Worm (Caenorhabditis elegans) whole organism, L4 larva: ENCODE measurements around the gene srd-13.

Experiments
- T20F7.1 ChIP-seq: fragments of 200-800 bp; sonication (Bioruptor generic); optimal IDR thresholded peaks from 2 replicates; lab custom pipeline; 2018; ENCODE audit warnings: mild to moderate bottlenecking, missing genetic modification characterization, missing compliant biosample characterization
- T26A8.4 ChIP-seq: fragments of 200-800 bp; sonication (Bioruptor generic); IDR thresholded peaks from 2 replicates; pipeline ENCODE4 v1.3.6; 2022; ENCODE audit warnings: missing genetic modification characterization, missing compliant biosample characterization
- Y105C5A.15 ChIP-seq: fragments of 200-800 bp; sonication (Bioruptor generic); IDR thresholded peaks from 2 replicates; pipeline ENCODE4 v1.3.6; 2022; ENCODE audit warnings: missing genetic modification characterization, missing compliant biosample characterization
- Y75B8A.6 ChIP-seq: fragments of 200-800 bp; sonication (Bioruptor generic); IDR thresholded peaks from 2 replicates; pipeline ENCODE4 v1.3.6; 2022; ENCODE audit warnings: missing genetic modification reagents, missing genetic modification characterization, missing compliant biosample characterization
- ZK546.5 ChIP-seq, 2 experiments: sonication (generic microtip); optimal IDR thresholded peaks; 2 replicates each; lab custom pipeline; 2017; ENCODE audit warnings: missing biosample characterization in 2 of 2, missing genetic modification characterization in 2 of 2
- aha-1 ChIP-seq: fragments of 150-350 bp; peaks from one replicate; lab custom pipeline; 2014; ENCODE audit warnings: missing biosample characterization, missing genetic modification characterization
- aly-2 ChIP-seq: sonication (generic microtip); optimal IDR thresholded peaks from 2 replicates; lab custom pipeline; 2018; ENCODE audit warnings: missing biosample characterization, missing genetic modification characterization
- ama-1 ChIP-seq: fragments of 150-350 bp; optimal IDR thresholded peaks from 2 replicates; lab custom pipeline; 2014; ENCODE audit warnings: inconsistent platforms, mixed read lengths
- ceh-62 ChIP-seq: sonication (generic microtip); optimal IDR thresholded peaks from 2 replicates; lab custom pipeline; 2017; ENCODE audit warnings: missing biosample characterization, missing genetic modification characterization
- ceh-82 ChIP-seq: sonication (generic microtip); optimal IDR thresholded peaks from 2 replicates; lab custom pipeline; 2017; ENCODE audit warnings: missing biosample characterization, missing genetic modification characterization
- ces-1 ChIP-seq: fragments of 150-350 bp; sonication (generic microtip); optimal IDR thresholded peaks from 4 replicates; lab custom pipeline; 2014; ENCODE audit warnings: missing biosample characterization, missing genetic modification reagents, missing genetic modification characterization
- ctbp-1 ChIP-seq: fragments of 200-800 bp; sonication (Bioruptor generic); IDR thresholded peaks from 2 replicates; pipeline ENCODE4 v1.3.6; 2022; ENCODE audit warnings: missing genetic modification reagents, missing genetic modification characterization, missing compliant biosample characterization
- dmd-6 ChIP-seq: fragments of 200-800 bp; sonication (Bioruptor generic); IDR thresholded peaks from 2 replicates; pipeline ENCODE4 v1.3.6; 2022; ENCODE audit warnings: missing genetic modification reagents, missing genetic modification characterization, missing compliant biosample characterization
- dpl-1 ChIP-seq: fragments of 150-350 bp; optimal IDR thresholded peaks from 2 replicates; lab custom pipeline; 2014; ENCODE audit warnings: missing biosample characterization, missing genetic modification reagents, missing genetic modification characterization
- duxl-1 ChIP-seq: sonication (generic microtip); optimal IDR thresholded peaks from 2 replicates; lab custom pipeline; 2016; ENCODE audit warnings: mild to moderate bottlenecking, missing genetic modification characterization, moderate library complexity, missing compliant biosample characterization; ENCODE audit not compliant: poor library complexity
- dve-1 ChIP-seq: sonication (generic microtip); optimal IDR thresholded peaks from 2 replicates; lab custom pipeline; 2017; ENCODE audit warnings: antibody characterized with exemption, mild to moderate bottlenecking, missing genetic modification characterization, missing compliant biosample characterization; ENCODE audit not compliant: insufficient read depth
- egl-27 ChIP-seq: sonication (generic microtip); optimal IDR thresholded peaks from 3 replicates; lab custom pipeline; 2017; ENCODE audit warnings: missing biosample characterization, missing genetic modification reagents, missing genetic modification characterization
- fos-1 ChIP-seq: fragments of 150-350 bp; optimal IDR thresholded peaks from 2 replicates; lab custom pipeline; 2014; ENCODE audit warnings: missing biosample characterization, missing genetic modification characterization
- hlh-11 ChIP-seq: fragments of 200-800 bp; sonication (Bioruptor generic); optimal IDR thresholded peaks from 2 replicates; lab custom pipeline; 2018; ENCODE audit warnings: mild to moderate bottlenecking, missing genetic modification characterization, missing compliant biosample characterization
- hmg-1.1 ChIP-seq: fragments of 200-800 bp; sonication (Bioruptor generic); IDR thresholded peaks from 2 replicates; pipeline ENCODE4 v1.3.6; 2022; ENCODE audit warnings: missing genetic modification reagents, missing genetic modification characterization, missing compliant biosample characterization
- lin-1 ChIP-seq: fragments of 200-800 bp; sonication (Bioruptor generic); IDR thresholded peaks from 2 replicates; pipeline ENCODE4 v1.3.6; 2022; ENCODE audit warnings: missing genetic modification reagents, missing genetic modification characterization, missing compliant biosample characterization
- lin-13 ChIP-seq: fragments of 150-350 bp; optimal IDR thresholded peaks from 2 replicates; lab custom pipeline; 2014; ENCODE audit warnings: missing biosample characterization, missing genetic modification reagents, missing genetic modification characterization
- lin-15B ChIP-seq: fragments of 150-350 bp; sonication (generic microtip); optimal IDR thresholded peaks from 3 replicates; lab custom pipeline; 2014; ENCODE audit warnings: missing biosample characterization, missing genetic modification characterization
- lin-38 ChIP-seq: fragments of 200-800 bp; sonication (Bioruptor generic); IDR thresholded peaks from 2 replicates; pipeline ENCODE4 v1.3.6; 2022; ENCODE audit warnings: missing genetic modification reagents, missing genetic modification characterization, missing compliant biosample characterization
- lsy-2 ChIP-seq, 2 experiments: fragments of 150-350 bp in 1 of 2; sonication (generic microtip) in 1 of 2; optimal IDR thresholded peaks; 2 replicates each; lab custom pipeline; 2014 to 2017; ENCODE audit warnings: missing biosample characterization in 2 of 2, missing genetic modification characterization in 2 of 2
- madf-5 ChIP-seq, 2 experiments: fragments of 200-800 bp; sonication (Bioruptor generic); IDR thresholded peaks; 2 replicates each; pipeline ENCODE4 v1.3.6; 2022; ENCODE audit warnings: missing compliant biosample characterization in 2 of 2, missing genetic modification characterization in 2 of 2
- madf-9 ChIP-seq: fragments of 200-800 bp; sonication (Bioruptor generic); conservative IDR thresholded peaks from 2 replicates; pipeline ENCODE4 v1.3.6; 2022; ENCODE audit warnings: missing genetic modification reagents, missing genetic modification characterization, missing compliant biosample characterization
- mdt-29 ChIP-seq: fragments of 200-800 bp; sonication (Bioruptor generic); IDR thresholded peaks from 2 replicates; pipeline ENCODE4 v1.3.6; 2022; ENCODE audit warnings: missing genetic modification reagents, missing genetic modification characterization, missing compliant biosample characterization
- mep-1 ChIP-seq: fragments of 150-350 bp; sonication (generic microtip); optimal IDR thresholded peaks from 3 replicates; lab custom pipeline; 2014; ENCODE audit warnings: missing biosample characterization, missing genetic modification characterization
- nhr-102 ChIP-seq: sonication (generic microtip); optimal IDR thresholded peaks from 2 replicates; lab custom pipeline; 2016; ENCODE audit warnings: mild to moderate bottlenecking, missing genetic modification characterization, moderate library complexity, missing compliant biosample characterization
- nhr-25 ChIP-seq: sonication (generic microtip); optimal IDR thresholded peaks from 2 replicates; lab custom pipeline; 2017; ENCODE audit warnings: missing genetic modification characterization, mild to moderate bottlenecking, missing compliant biosample characterization, antibody characterized with exemption, moderate library complexity, borderline replicate concordance; ENCODE audit not compliant: insufficient read depth
- nhr-41 ChIP-seq: fragments of 200-800 bp; sonication (Bioruptor generic); IDR thresholded peaks from 2 replicates; pipeline ENCODE4 v1.3.6; 2022; ENCODE audit warnings: missing genetic modification reagents, missing genetic modification characterization, missing compliant biosample characterization
- nhr-76 ChIP-seq: fragments of 150-350 bp; optimal IDR thresholded peaks from 2 replicates; lab custom pipeline; 2014; ENCODE audit warnings: missing biosample characterization, missing genetic modification characterization
- pha-4 ChIP-seq, 2 experiments: fragments of 150-350 bp in 1 of 2; fragments of 200-800 bp in 1 of 2; sonication (Bioruptor generic) in 1 of 2; IDR thresholded peaks in 1 of 2; optimal IDR thresholded peaks in 1 of 2; 2 replicates each; pipeline versions ENCODE4 v1.3.6 to Lab custom; 2014 to 2022; ENCODE audit warnings: missing genetic modification characterization in 2 of 2, missing genetic modification reagents in 2 of 2, missing biosample characterization in 1 of 2, missing compliant biosample characterization in 1 of 2
- pqm-1 ChIP-seq: sonication (generic microtip); optimal IDR thresholded peaks from 2 replicates; lab custom pipeline; 2017; ENCODE audit warnings: missing biosample characterization, missing genetic modification characterization
- rbr-2 ChIP-seq: sonication (generic microtip); optimal IDR thresholded peaks from 2 replicates; lab custom pipeline; 2016; ENCODE audit warnings: missing genotype, missing genetic modification characterization, missing compliant biosample characterization
- skn-1 ChIP-seq: fragments of 150-350 bp; optimal IDR thresholded peaks from 2 replicates; lab custom pipeline; 2014; ENCODE audit warnings: missing biosample characterization, missing genetic modification characterization
- snpc-1.2 ChIP-seq: fragments of 200-800 bp; sonication (Bioruptor generic); IDR thresholded peaks from 2 replicates; pipeline ENCODE4 v1.3.6; 2022; ENCODE audit warnings: missing genetic modification reagents, missing genetic modification characterization, missing compliant biosample characterization
- unc-62 ChIP-seq, 3 experiments: fragments of 150-350 bp in 1 of 3; sonication (generic microtip); optimal IDR thresholded peaks in 2 of 3; peaks in 1 of 3; 1 replicate in 1 of 3; 2 replicates in 2 of 3; lab custom pipeline; 2014 to 2017; ENCODE audit warnings: missing biosample characterization in 3 of 3, missing genetic modification characterization in 3 of 3, missing genetic modification reagents in 3 of 3, missing genotype in 1 of 3
- vab-7 ChIP-seq: fragments of 200-800 bp; sonication (Bioruptor generic); IDR thresholded peaks from 2 replicates; pipeline ENCODE4 v1.3.6; 2022; ENCODE audit warnings: missing genetic modification reagents, missing genetic modification characterization, missing compliant biosample characterization
- zfp-3 ChIP-seq: fragments of 200-800 bp; sonication (Bioruptor generic); conservative IDR thresholded peaks from 2 replicates; pipeline ENCODE4 v1.3.6; 2022; ENCODE audit warnings: missing genetic modification reagents, missing genetic modification characterization, missing compliant biosample characterization
- ztf-11 ChIP-seq: fragments of 150-350 bp; optimal IDR thresholded peaks from 2 replicates; lab custom pipeline; 2014; ENCODE audit warnings: missing biosample characterization, missing genetic modification characterization
- ztf-7 ChIP-seq: fragments of 150-350 bp; optimal IDR thresholded peaks from 2 replicates; lab custom pipeline; 2014; ENCODE audit warnings: missing biosample characterization, missing genetic modification characterization

Gene srd-13

ce11 chrIV:5654203-5654602, 18.8 kb upstream of the srd-13 start (continued):
- TF ChIP-seq lin-1 (GFP tag; lab: Robert Waterston, UW) (0 out of 2 replicates have a peak, but pooled peaks have one; percentile 39), ama-1 (no peak), fos-1 (tag; lab: Kevin White, UChicago) (no peak), hlh-11 (peak; percentile 78), ztf-7 (no peak), nhr-41 (no peak), lin-15B (no peak)

- TF ChIP-seq aha-1 (tag; lab: Kevin White, UChicago) (peak; percentile 63), madf-9 (GFP tag; lab: Robert Waterston, UW) (no peak)
These were observed 18.2 kb upstream of the srd-13 start, which contains the start of gene clec-178 for ce11 chrIV:5653649-5654048. Gene clec-178 (plus strand): TSS chrIV:5653949.

DNA sequence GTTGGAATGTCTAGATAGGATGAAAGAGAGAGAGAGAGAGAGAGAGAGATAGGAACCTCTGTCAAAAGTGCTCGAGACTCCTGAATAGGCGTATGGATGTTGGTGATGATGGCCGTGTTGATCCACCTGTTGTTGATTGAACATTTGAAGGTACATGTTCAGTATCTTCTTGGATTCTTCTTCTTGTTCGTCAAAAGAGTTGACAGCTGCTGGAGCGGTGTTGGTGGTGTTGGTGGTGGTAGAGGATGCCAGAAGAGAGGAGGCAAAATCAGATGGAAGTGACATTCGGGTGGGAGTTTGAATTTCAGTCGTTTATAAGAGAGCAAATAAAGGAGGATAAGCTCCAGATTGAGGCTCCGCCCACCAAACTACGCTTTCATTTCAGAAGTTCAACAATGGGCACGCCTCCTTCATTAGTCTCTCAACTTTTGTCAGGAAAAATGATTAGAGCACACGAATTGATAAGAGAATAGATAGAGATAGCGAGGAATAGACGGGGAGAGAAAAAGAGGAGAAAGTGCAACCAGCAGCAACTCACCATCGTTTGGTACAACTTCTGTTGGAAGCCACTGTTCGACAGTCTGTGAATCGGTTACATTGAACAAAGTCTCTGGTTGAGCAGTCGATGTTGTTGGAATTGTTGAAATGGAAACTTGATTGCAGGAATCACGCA, 17.5 kb upstream of the srd-13 start:
- TF ChIP-seq dmd-6 (GFP tag; lab: Robert Waterston, UW) = peak; percentile 35
- TF ChIP-seq dve-1 = peak; percentile 30
- TF ChIP-seq madf-5 (GFP tag; IDR thresholded peaks at IDR 0.05; lab: Robert Waterston, UW) = no peak
- no peak for TF ChIP-seq lin-15B
- TF ChIP-seq aha-1 (tag; lab: Kevin White, UChicago) = peak; percentile 78
- peak; percentile 39; the same call in 1 of the 2 replicates for TF ChIP-seq snpc-1.2 (GFP tag; lab: Robert Waterston, UW)
- no peak for TF ChIP-seq ceh-62
- TF ChIP-seq zfp-3 (GFP tag; lab: Robert Waterston, UW) = 0 out of 2 replicates have a peak, but pooled peaks have one; percentile 50
- TF ChIP-seq hlh-11 = no peak

- TF ChIP-seq lin-38 (GFP tag; lab: Robert Waterston, UW) (peak; percentile 45), Y75B8A.6 (no peak), ama-1 (no peak), ceh-82 (tag; lab: Kevin White, UChicago) (no peak), nhr-25 (no peak), pqm-1 (tag; lab: Kevin White, UChicago) (no peak), dpl-1 (no peak), unc-62 (GFP tag; optimal IDR thresholded peaks at IDR 0.05 in 1 of 2; lab: Kevin White, UChicago) (no peak), unc-62 (tag; optimal IDR thresholded peaks at IDR 0.05; lab: Kevin White, UChicago) (no peak), T26A8.4 (GFP tag; lab: Robert Waterston, UW) (peak; percentile 39; the same call in 1 of the 2 replicates), skn-1 (no peak), T20F7.1 (peak; percentile 60), hlh-11 (no peak), aly-2 (tag; lab: Kevin White, UChicago) (no peak), vab-7 (no peak), ctbp-1 (peak; percentile 25; the same call in 1 of the 2 replicates), lin-13 (GFP tag; lab: Kevin White, UChicago) (no peak), snpc-1.2 (GFP tag; lab: Robert Waterston, UW) (no peak), mep-1 (tag; lab: Kevin White, UChicago) (peak; percentile 14), egl-27 (no peak), nhr-76 (tag; lab: Kevin White, UChicago) (no peak), ces-1 (GFP tag; lab: Kevin White, UChicago) (no peak), ztf-11 (tag; lab: Kevin White, UChicago) (no peak), hmg-1.1 (GFP tag; lab: Robert Waterston, UW) (no peak), lin-15B (no peak), duxl-1 (tag; lab: Kevin White, UChicago) (no peak), ZK546.5 (tag; optimal IDR thresholded peaks at IDR 0.05; lab: Kevin White, UChicago) (no peak), fos-1 (tag; lab: Kevin White, UChicago) (no peak), mdt-29 (GFP tag; lab: Robert Waterston, UW) (no peak), pha-4 (GFP tag; IDR thresholded peaks at IDR 0.05; lab: Robert Waterston, UW) (peak; percentile 22), pha-4 (tag; optimal IDR thresholded peaks at IDR 0.05; lab: Kevin White, UChicago) (no peak), nhr-102 (tag; lab: Kevin White, UChicago) (peak; percentile 31), Y105C5A.15 (peak; percentile 62; the same call in 1 of the 2 replicates), rbr-2 (tag; lab: Kevin White, UChicago) (no peak), lsy-2 (tag; optimal IDR thresholded peaks at IDR 0.05; lab: Kevin White, UChicago) (no peak)
These were observed 15.4 kb upstream of the srd-13 start for ce11 chrIV:5650761-5651332.
